Worm (Caenorhabditis elegans) whole organism, late embryonic: ENCODE data around the gene R08D7.5.

Experiments
- F13H6.1 ChIP-seq: sonication (generic microtip); optimal IDR thresholded peaks from 2 replicates; lab custom pipeline; 2016; ENCODE audit warnings: missing genetic modification characterization, missing compliant biosample characterization
- Y22D7AL.16 ChIP-seq: sonication (generic microtip); optimal IDR thresholded peaks from 2 replicates; lab custom pipeline; 2016; ENCODE audit warnings: missing genetic modification characterization, missing compliant biosample characterization
- ama-1 ChIP-seq: fragments of 150-350 bp; optimal IDR thresholded peaks from 2 replicates; lab custom pipeline; 2014
- ceh-18 ChIP-seq: sonication (generic microtip); optimal IDR thresholded peaks from 2 replicates; lab custom pipeline; 2016; ENCODE audit warnings: missing genetic modification characterization, missing compliant biosample characterization
- ceh-19 ChIP-seq: fragments of 200-800 bp; sonication (Bioruptor generic); optimal IDR thresholded peaks from 2 replicates; lab custom pipeline; 2018; ENCODE audit warnings: mild to moderate bottlenecking, missing genetic modification characterization, missing compliant biosample characterization
- ceh-22 ChIP-seq: sonication (generic microtip); optimal IDR thresholded peaks from 2 replicates; lab custom pipeline; 2017; ENCODE audit warnings: missing biosample characterization, missing genetic modification characterization
- ceh-24 ChIP-seq: sonication (generic microtip); optimal IDR thresholded peaks from 2 replicates; lab custom pipeline; 2016; ENCODE audit warnings: mild to moderate bottlenecking, missing genetic modification characterization, missing compliant biosample characterization
- ceh-30 ChIP-seq: fragments of 150-350 bp; optimal IDR thresholded peaks from 2 replicates; lab custom pipeline; 2014; ENCODE audit warnings: missing biosample characterization, missing genetic modification characterization
- ceh-31 ChIP-seq: sonication (generic microtip); optimal IDR thresholded peaks from 2 replicates; lab custom pipeline; 2016; ENCODE audit warnings: missing genetic modification characterization, missing compliant biosample characterization
- ceh-34 ChIP-seq: sonication (generic microtip); optimal IDR thresholded peaks from 2 replicates; lab custom pipeline; 2016; ENCODE audit warnings: mild to moderate bottlenecking, missing genetic modification characterization, missing compliant biosample characterization
- che-1 ChIP-seq: sonication (generic microtip); optimal IDR thresholded peaks from 2 replicates; lab custom pipeline; 2016; ENCODE audit warnings: mild to moderate bottlenecking, missing genetic modification characterization, missing compliant biosample characterization
- dmd-4 ChIP-seq: sonication (generic microtip); optimal IDR thresholded peaks from 2 replicates; lab custom pipeline; 2016; ENCODE audit warnings: borderline replicate concordance, missing genetic modification characterization, missing compliant biosample characterization
- dve-1 ChIP-seq: sonication (generic microtip); optimal IDR thresholded peaks from 2 replicates; lab custom pipeline; 2017; ENCODE audit warnings: antibody characterized with exemption, mild to moderate bottlenecking, missing genetic modification characterization, missing compliant biosample characterization
- elt-2 ChIP-seq: sonication (generic microtip); optimal IDR thresholded peaks from 2 replicates; lab custom pipeline; 2016; ENCODE audit warnings: missing genetic modification reagents, missing genetic modification characterization, missing compliant biosample characterization
- eyg-1 ChIP-seq: sonication (generic microtip); optimal IDR thresholded peaks from 2 replicates; lab custom pipeline; 2016; ENCODE audit warnings: missing genotype, missing genetic modification characterization, missing compliant biosample characterization
- fax-1 ChIP-seq: sonication (generic microtip); optimal IDR thresholded peaks from 2 replicates; lab custom pipeline; 2016; ENCODE audit warnings: missing genotype, missing genetic modification characterization, missing compliant biosample characterization
- fkh-10 ChIP-seq: fragments of 150-350 bp; optimal IDR thresholded peaks from 2 replicates; lab custom pipeline; 2014; ENCODE audit warnings: missing biosample characterization, missing genetic modification reagents, missing genetic modification characterization
- fkh-6 ChIP-seq: sonication (generic microtip); optimal IDR thresholded peaks from 2 replicates; lab custom pipeline; 2016; ENCODE audit warnings: missing genetic modification characterization, missing compliant biosample characterization
- hlh-13 ChIP-seq: fragments of 200-800 bp; sonication (Bioruptor generic); optimal IDR thresholded peaks from 2 replicates; lab custom pipeline; 2018; ENCODE audit warnings: mild to moderate bottlenecking, missing genetic modification characterization, missing compliant biosample characterization
- hlh-15 ChIP-seq: sonication (generic microtip); optimal IDR thresholded peaks from 2 replicates; lab custom pipeline; 2016; ENCODE audit warnings: missing genetic modification characterization, missing compliant biosample characterization
- hlh-30 ChIP-seq: sonication (generic microtip); optimal IDR thresholded peaks from 2 replicates; lab custom pipeline; 2017; ENCODE audit warnings: antibody characterized with exemption, missing genetic modification characterization, missing compliant biosample characterization; ENCODE audit not compliant: insufficient read depth
- hlh-6 ChIP-seq: sonication (generic microtip); optimal IDR thresholded peaks from 2 replicates; lab custom pipeline; 2016; ENCODE audit warnings: missing genotype, missing genetic modification characterization, missing compliant biosample characterization
- lin-11 ChIP-seq: fragments of 200-800 bp; sonication (Bioruptor generic); optimal IDR thresholded peaks from 2 replicates; lab custom pipeline; 2018; ENCODE audit warnings: mild to moderate bottlenecking, missing genetic modification characterization, missing compliant biosample characterization
- madf-2 ChIP-seq: sonication (generic microtip); optimal IDR thresholded peaks from 2 replicates; lab custom pipeline; 2017; ENCODE audit warnings: missing genetic modification characterization, missing compliant biosample characterization
- nfya-1 ChIP-seq: sonication (generic microtip); optimal IDR thresholded peaks from 2 replicates; lab custom pipeline; 2017; ENCODE audit warnings: missing genetic modification characterization, mild to moderate bottlenecking, missing compliant biosample characterization, antibody characterized with exemption, moderate library complexity
- npax-4 ChIP-seq: sonication (generic microtip); optimal IDR thresholded peaks from 2 replicates; lab custom pipeline; 2016; ENCODE audit warnings: missing genetic modification characterization, missing compliant biosample characterization
- pag-3 ChIP-seq: sonication (generic microtip); optimal IDR thresholded peaks from 2 replicates; lab custom pipeline; 2016; ENCODE audit warnings: missing compliant biosample characterization, missing genetic modification characterization, borderline replicate concordance
- pat-9 ChIP-seq: fragments of 200-800 bp; sonication (Bioruptor generic); optimal IDR thresholded peaks from 2 replicates; lab custom pipeline; 2018; ENCODE audit warnings: mild to moderate bottlenecking, missing genetic modification characterization, moderate library complexity, missing compliant biosample characterization
- pax-1 ChIP-seq: fragments of 150-350 bp; optimal IDR thresholded peaks from 2 replicates; lab custom pipeline; 2014; ENCODE audit warnings: missing biosample characterization, missing genetic modification characterization
- pros-1 ChIP-seq: fragments of 150-350 bp; optimal IDR thresholded peaks from 2 replicates; lab custom pipeline; 2014; ENCODE audit warnings: missing biosample characterization, missing genetic modification reagents, missing genetic modification characterization
- ref-2 ChIP-seq: sonication (generic microtip); optimal IDR thresholded peaks from 2 replicates; lab custom pipeline; 2016; ENCODE audit warnings: missing genetic modification characterization, missing compliant biosample characterization
- rnt-1 ChIP-seq: sonication (generic microtip); optimal IDR thresholded peaks from 2 replicates; lab custom pipeline; 2016; ENCODE audit warnings: missing genetic modification characterization, missing compliant biosample characterization
- sdc-2 ChIP-seq: sonication (generic microtip); optimal IDR thresholded peaks from 2 replicates; lab custom pipeline; 2016; ENCODE audit warnings: missing genotype, missing genetic modification characterization, missing compliant biosample characterization
- sox-4 ChIP-seq: sonication (generic microtip); optimal IDR thresholded peaks from 2 replicates; lab custom pipeline; 2017; ENCODE audit warnings: mild to moderate bottlenecking, missing genetic modification characterization, inconsistent platforms, missing compliant biosample characterization
- syd-9 ChIP-seq: sonication (generic microtip); optimal IDR thresholded peaks from 2 replicates; lab custom pipeline; 2016; ENCODE audit warnings: mild to moderate bottlenecking, missing genetic modification characterization, moderate library complexity, missing compliant biosample characterization
- tbx-2 ChIP-seq: sonication (generic microtip); optimal IDR thresholded peaks from 2 replicates; lab custom pipeline; 2016; ENCODE audit warnings: missing genetic modification characterization, missing compliant biosample characterization
- tbx-7 ChIP-seq: sonication (generic microtip); optimal IDR thresholded peaks from 2 replicates; lab custom pipeline; 2016; ENCODE audit warnings: missing genotype, missing genetic modification characterization, missing compliant biosample characterization
- ttx-3 ChIP-seq: sonication (generic microtip); optimal IDR thresholded peaks from 2 replicates; lab custom pipeline; 2016; ENCODE audit warnings: missing genetic modification reagents, missing genetic modification characterization, missing compliant biosample characterization
- unc-3 ChIP-seq, 2 experiments: fragments of 200-800 bp in 1 of 2; sonication (Bioruptor generic) in 1 of 2; sonication (generic microtip) in 1 of 2; conservative IDR thresholded peaks in 1 of 2; optimal IDR thresholded peaks in 1 of 2; 2 replicates each; pipeline versions ENCODE4 v1.3.6 to Lab custom; 2016 to 2022; ENCODE audit warnings: missing compliant biosample characterization in 2 of 2, missing genetic modification characterization in 2 of 2, missing genetic modification reagents in 1 of 2
- unc-42 ChIP-seq: sonication (generic microtip); optimal IDR thresholded peaks from 2 replicates; lab custom pipeline; 2016; ENCODE audit warnings: missing genotype, missing genetic modification characterization, missing compliant biosample characterization
- unc-55 ChIP-seq: sonication (generic microtip); optimal IDR thresholded peaks from 2 replicates; lab custom pipeline; 2017; ENCODE audit warnings: missing biosample characterization, missing genetic modification reagents, missing genetic modification characterization

Gene R08D7.5

ce11 chrIII:8983811-8984210 is 9.9 kb downstream of the R08D7.5 start:
- no peak for TF ChIP-seq fkh-6 (tag; lab: Kevin White, UChicago)
- TF ChIP-seq dmd-4 (tag; lab: Kevin White, UChicago): no peak
- no peak for TF ChIP-seq rnt-1
- no peak for TF ChIP-seq hlh-15 (tag; lab: Kevin White, UChicago)
- TF ChIP-seq ref-2 (tag; lab: Kevin White, UChicago): no peak
- TF ChIP-seq hlh-30 (tag; lab: Kevin White, UChicago): no peak
- no peak for TF ChIP-seq unc-55 (GFP tag; lab: Kevin White, UChicago)
- TF ChIP-seq Y22D7AL.16 (tag; lab: Kevin White, UChicago): no peak
- TF ChIP-seq eyg-1 (tag; lab: Kevin White, UChicago): no peak
- TF ChIP-seq ceh-30 (tag; lab: Kevin White, UChicago): no peak
- TF ChIP-seq, all 69 proteins: peak for 0

- peak; percentile 47 for TF ChIP-seq elt-2
- TF ChIP-seq dve-1 (tag; lab: Kevin White, UChicago): no peak
Measured at ce11 chrIII:8984412-8984811, 10.5 kb downstream of the R08D7.5 start.

- TF ChIP-seq nfya-1 (peak; percentile 44), ceh-18 (peak; percentile 88), syd-9 (tag; lab: Kevin White, UChicago) (peak; percentile 21), hlh-13 (no peak), ttx-3 (tag; lab: Kevin White, UChicago) (no peak), ceh-31 (tag; lab: Kevin White, UChicago) (peak; percentile 41), tbx-2 (tag; lab: Kevin White, UChicago) (peak; percentile 36), unc-55 (GFP tag; lab: Kevin White, UChicago) (peak; percentile 64), unc-42 (tag; lab: Kevin White, UChicago) (peak; percentile 85), rnt-1 (peak; percentile 33), dve-1 (tag; lab: Kevin White, UChicago) (peak; percentile 15), sox-4 (no peak), ceh-34 (peak; percentile 18)
Measured at ce11 chrIII:8984960-8985359, 11.0 kb downstream of the R08D7.5 start.

- TF ChIP-seq ceh-24 (tag; lab: Kevin White, UChicago): no peak
- TF ChIP-seq ama-1 (lab: Kevin White, UChicago): no peak
- no peak for TF ChIP-seq pax-1
- TF ChIP-seq hlh-6 (tag; lab: Kevin White, UChicago): no peak
- no peak for TF ChIP-seq che-1 (tag; lab: Kevin White, UChicago)
- TF ChIP-seq dve-1 (tag; lab: Kevin White, UChicago): no peak
- no peak for TF ChIP-seq madf-2 (tag; lab: Kevin White, UChicago)
- TF ChIP-seq tbx-2 (tag; lab: Kevin White, UChicago): no peak
- no peak for TF ChIP-seq pat-9
- no peak for TF ChIP-seq fax-1
- no peak for TF ChIP-seq unc-3 (GFP tag; conservative IDR thresholded peaks at IDR 0.05; lab: Robert Waterston, UW)
- TF ChIP-seq unc-3 (tag; optimal IDR thresholded peaks at IDR 0.05; lab: Kevin White, UChicago): no peak
- TF ChIP-seq nfya-1: no peak
- no peak for TF ChIP-seq pros-1
- no peak for TF ChIP-seq dmd-4 (tag; lab: Kevin White, UChicago)
- TF ChIP-seq rnt-1: no peak
- TF ChIP-seq tbx-7 (tag; lab: Kevin White, UChicago): no peak
- no peak for TF ChIP-seq F13H6.1 (tag; lab: Kevin White, UChicago)
- no peak for TF ChIP-seq fkh-10 (GFP tag; lab: Kevin White, UChicago)
Measured at ce11 chrIII:8985461-8985860, 11.5 kb downstream of the R08D7.5 start.

- TF ChIP-seq ceh-24 (tag; lab: Kevin White, UChicago) (no peak), rnt-1 (no peak), nfya-1 (no peak), ceh-22 (no peak), sox-4 (no peak), ceh-30 (tag; lab: Kevin White, UChicago) (no peak), unc-3 (GFP tag; conservative IDR thresholded peaks at IDR 0.05; lab: Robert Waterston, UW) (no peak), unc-3 (tag; optimal IDR thresholded peaks at IDR 0.05; lab: Kevin White, UChicago) (no peak), pag-3 (tag; lab: Kevin White, UChicago) (no peak), fax-1 (no peak), npax-4 (tag; lab: Kevin White, UChicago) (no peak), lin-11 (no peak), tbx-2 (tag; lab: Kevin White, UChicago) (no peak), ceh-19 (GFP tag; lab: Kevin White, UChicago) (no peak), ref-2 (tag; lab: Kevin White, UChicago) (no peak), dmd-4 (tag; lab: Kevin White, UChicago) (no peak), sdc-2 (tag; lab: Kevin White, UChicago) (no peak)
Measured at ce11 chrIII:8985965-8986364, 12.0 kb downstream of the R08D7.5 start.
